Worm (Caenorhabditis elegans) whole organism, early embryonic: ENCODE measurements around the gene C09E7.10.

Experiments
- ama-1 ChIP-seq: fragments of 150-350 bp; optimal IDR thresholded peaks from 2 replicates; lab custom pipeline; 2014
- ceh-13 ChIP-seq: fragments of 200-800 bp; sonication (Bioruptor generic); optimal IDR thresholded peaks from 2 replicates; lab custom pipeline; 2018; ENCODE audit warnings: mild to moderate bottlenecking, missing genetic modification characterization, missing compliant biosample characterization
- ets-7 ChIP-seq: sonication (generic microtip); optimal IDR thresholded peaks from 2 replicates; lab custom pipeline; 2016; ENCODE audit warnings: missing genotype, missing genetic modification characterization, missing compliant biosample characterization
- flt-1 ChIP-seq: fragments of 200-800 bp; sonication (Bioruptor generic); IDR thresholded peaks from 2 replicates; pipeline ENCODE4 v1.3.6; 2022; ENCODE audit warnings: missing genetic modification characterization, missing compliant biosample characterization
- sea-1 ChIP-seq: fragments of 200-800 bp; sonication (Bioruptor generic); conservative IDR thresholded peaks from 2 replicates; pipeline ENCODE4 v1.3.6; 2022; ENCODE audit warnings: missing genetic modification characterization, missing compliant biosample characterization
- tbx-11 ChIP-seq: fragments of 200-800 bp; sonication (Bioruptor generic); IDR thresholded peaks from 2 replicates; pipeline ENCODE4 v1.3.6; 2022; ENCODE audit warnings: missing genetic modification characterization, missing compliant biosample characterization

DNA sequence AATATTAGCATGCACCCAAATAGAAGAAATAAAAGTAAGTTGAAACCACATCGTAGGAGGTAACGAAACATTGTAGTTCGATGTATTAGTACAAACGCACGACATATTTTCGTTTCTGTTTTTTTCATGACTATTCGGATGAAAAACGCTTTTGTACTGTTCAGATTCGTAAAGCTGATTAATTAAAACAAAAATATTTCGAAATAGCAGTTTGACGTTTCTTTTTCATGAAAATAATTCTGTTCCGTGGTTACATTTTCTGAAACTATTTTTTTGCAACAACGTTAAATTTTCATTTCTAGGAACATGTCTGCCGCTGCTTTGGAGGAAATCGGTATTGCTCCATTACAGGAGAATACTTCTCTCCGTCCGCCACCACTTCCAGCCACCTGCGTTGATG, 30.4 kb downstream of the C09E7.10 start, which contains the start of gene rpt-3:
- TF ChIP-seq ets-7 (tag; lab: Kevin White, UChicago) = no peak
- TF ChIP-seq tbx-11 (GFP tag; lab: Robert Waterston, UW) = no peak
- TF ChIP-seq sea-1 = no peak
- TF ChIP-seq ama-1 (lab: Kevin White, UChicago) = no peak
- no peak for TF ChIP-seq ceh-13 (GFP tag; lab: Kevin White, UChicago)
- no peak for TF ChIP-seq flt-1 (GFP tag; lab: Robert Waterston, UW)
